Fruit fly (Drosophila melanogaster) whole organism, embryonic: ENCODE measurements around the gene RabX6.
A peak's percentile ranks its signal among the peaks of the same experiment; 100 is the strongest.

Experiments used
- Atf-2 ChIP-seq: fragments of 200-800 bp; sonication (Bioruptor generic); optimal IDR thresholded peaks from 2 replicates; lab custom pipeline; 2016; ENCODE audit warnings: missing biosample characterization, missing genetic modification characterization
- CG10267 ChIP-seq: fragments of 200-800 bp; sonication (Bioruptor generic); optimal IDR thresholded peaks from 2 replicates; lab custom pipeline; 2018; ENCODE audit warnings: missing biosample characterization, mild to moderate bottlenecking, missing genetic modification characterization, moderate library complexity
- CG10959 ChIP-seq: fragments of 200-800 bp; sonication (Bioruptor generic); IDR thresholded peaks from 2 replicates; pipeline ENCODE4 v1.3.6; 2022; ENCODE audit warnings: missing biosample characterization, missing genetic modification characterization
- CG11398 ChIP-seq: fragments of 200-800 bp; sonication (Bioruptor generic); optimal IDR thresholded peaks from 2 replicates; lab custom pipeline; 2016; ENCODE audit warnings: missing biosample characterization, missing genetic modification characterization
- CG13287 ChIP-seq: fragments of 200-800 bp; sonication (Bioruptor generic); IDR thresholded peaks from 2 replicates; pipeline ENCODE4 v1.3.6; 2022; ENCODE audit warnings: missing biosample characterization, missing genetic modification characterization; ENCODE audit not compliant: partially characterized antibody
- CG16813 ChIP-seq: fragments of 200-800 bp; sonication (Bioruptor generic); IDR thresholded peaks from 3 replicates; pipeline ENCODE4 v1.3.6; 2022; ENCODE audit warnings: missing biosample characterization, missing genetic modification characterization; ENCODE audit not compliant: partially characterized antibody
- CG18619 ChIP-seq: fragments of 200-800 bp; sonication (Bioruptor generic); optimal IDR thresholded peaks from 3 replicates; lab custom pipeline; 2017; ENCODE audit warnings: missing biosample characterization, mild to moderate bottlenecking, missing genetic modification characterization
- CG2120 ChIP-seq: fragments of 200-800 bp; sonication (Bioruptor generic); optimal IDR thresholded peaks from 3 replicates; lab custom pipeline; 2016; ENCODE audit warnings: missing biosample characterization, missing genetic modification characterization
- CG3163 ChIP-seq: fragments of 200-800 bp; sonication (Bioruptor generic); optimal IDR thresholded peaks from 3 replicates; lab custom pipeline; 2016; ENCODE audit warnings: missing biosample characterization, missing genetic modification characterization
- CG3407 ChIP-seq: fragments of 200-800 bp; sonication (Bioruptor generic); optimal IDR thresholded peaks from 2 replicates; lab custom pipeline; 2018; ENCODE audit warnings: missing biosample characterization, mild to moderate bottlenecking, missing genetic modification characterization
- CG34224 ChIP-seq: fragments of 200-800 bp; sonication (Bioruptor generic); IDR thresholded peaks from 3 replicates; pipeline ENCODE4 v1.3.6; 2022; ENCODE audit warnings: missing biosample characterization, missing genetic modification characterization; ENCODE audit not compliant: partially characterized antibody
- CG43689 ChIP-seq: fragments of 200-800 bp; sonication (Bioruptor generic); IDR thresholded peaks from 2 replicates; pipeline ENCODE4 v1.3.6; 2022; ENCODE audit warnings: missing biosample characterization, missing genetic modification characterization
- CG7839 ChIP-seq: fragments of 200-800 bp; sonication (Bioruptor generic); optimal IDR thresholded peaks from 3 replicates; lab custom pipeline; 2018; ENCODE audit warnings: missing biosample characterization, mild to moderate bottlenecking, missing genetic modification characterization, moderate library complexity
- CG7928 ChIP-seq: fragments of 200-800 bp; sonication (Bioruptor generic); optimal IDR thresholded peaks from 2 replicates; lab custom pipeline; 2017; ENCODE audit warnings: missing biosample characterization, mild to moderate bottlenecking, missing genetic modification characterization
- CG7963 ChIP-seq: fragments of 200-800 bp; sonication (Bioruptor generic); IDR thresholded peaks from 3 replicates; pipeline ENCODE4 v1.3.6; 2022; ENCODE audit warnings: missing biosample characterization, missing genetic modification characterization; ENCODE audit not compliant: partially characterized antibody
- CG8089 ChIP-seq: fragments of 200-800 bp; sonication (Bioruptor generic); optimal IDR thresholded peaks from 3 replicates; lab custom pipeline; 2016; ENCODE audit warnings: missing biosample characterization, missing genetic modification characterization
- CG8290 ChIP-seq, 3 experiments: fragments of 200-800 bp; sonication (Bioruptor generic); optimal IDR thresholded peaks; 2 replicates each; lab custom pipeline; 2016 to 2019; ENCODE audit warnings: missing biosample characterization in 3 of 3, missing genetic modification characterization in 3 of 3, mild to moderate bottlenecking in 2 of 3, moderate library complexity in 1 of 3
- CG9876 ChIP-seq: fragments of 200-800 bp; sonication (Bioruptor generic); optimal IDR thresholded peaks from 2 replicates; lab custom pipeline; 2016; ENCODE audit warnings: missing biosample characterization, missing genetic modification characterization
- CHES-1-like ChIP-seq: fragments of 200-800 bp; sonication (Bioruptor generic); optimal IDR thresholded peaks from 2 replicates; lab custom pipeline; 2016; ENCODE audit warnings: missing biosample characterization, missing genetic modification characterization
- ERR ChIP-seq: fragments of 200-800 bp; sonication (Bioruptor generic); optimal IDR thresholded peaks from 2 replicates; lab custom pipeline; 2016; ENCODE audit warnings: missing biosample characterization, missing genetic modification characterization
- Eip74EF ChIP-seq, 2 experiments: fragments of 200-800 bp in 1 of 2; fragments of >200 bp in 1 of 2; sonication (Bioruptor generic) in 1 of 2; optimal IDR thresholded peaks; 2 replicates each; lab custom pipeline; 2017 to 2019; ENCODE audit warnings: missing biosample characterization in 2 of 2, missing genetic modification characterization in 2 of 2, mild to moderate bottlenecking in 1 of 2, moderate library complexity in 1 of 2
- Jarid2 ChIP-seq: fragments of 200-800 bp; sonication (Bioruptor generic); optimal IDR thresholded peaks from 3 replicates; lab custom pipeline; 2017; ENCODE audit warnings: mild to moderate bottlenecking, missing biosample characterization, missing genetic modification reagents, missing genetic modification characterization
- Nf-YC ChIP-seq: fragments of 200-800 bp; optimal IDR thresholded peaks from 3 replicates; lab custom pipeline; 2019; ENCODE audit warnings: missing biosample characterization, mild to moderate bottlenecking, missing genetic modification characterization, moderate library complexity
- Oaz ChIP-seq: fragments of 200-800 bp; sonication (Bioruptor generic); IDR thresholded peaks from 2 replicates; pipeline ENCODE4 v1.3.6; 2022; ENCODE audit warnings: missing biosample characterization, missing genetic modification characterization
- Oli ChIP-seq: fragments of 200-800 bp; sonication (Bioruptor generic); optimal IDR thresholded peaks from 2 replicates; lab custom pipeline; 2018; ENCODE audit warnings: missing biosample characterization, mild to moderate bottlenecking, missing genetic modification characterization, moderate library complexity
- Pdp1 ChIP-seq, 2 experiments: fragments of 200-800 bp; sonication (Bioruptor generic); optimal IDR thresholded peaks; 3 replicates each; lab custom pipeline; 2016; ENCODE audit warnings: missing biosample characterization in 2 of 2, missing genetic modification characterization in 2 of 2, mild to moderate bottlenecking in 1 of 2, moderate library complexity in 1 of 2
- Ravus ChIP-seq: fragments of 200-800 bp; sonication (Bioruptor generic); IDR thresholded peaks from 2 replicates; pipeline ENCODE4 v1.3.6; 2022; ENCODE audit warnings: missing biosample characterization, missing genetic modification characterization
- Side ChIP-seq: fragments of 200-800 bp; sonication (Bioruptor generic); optimal IDR thresholded peaks from 2 replicates; lab custom pipeline; 2016; ENCODE audit warnings: missing biosample characterization, missing genetic modification characterization
- Xrp1 ChIP-seq: fragments of 200-800 bp; sonication (Bioruptor generic); IDR thresholded peaks from 2 replicates; pipeline ENCODE4 v1.3.6; 2022; ENCODE audit warnings: missing biosample characterization, missing genetic modification characterization
- abd-A ChIP-seq: fragments of 200-800 bp; sonication (Bioruptor generic); optimal IDR thresholded peaks from 3 replicates; lab custom pipeline; 2019; ENCODE audit warnings: missing biosample characterization, mild to moderate bottlenecking, missing genetic modification characterization, moderate library complexity
- bigmax ChIP-seq: fragments of 200-800 bp; sonication (Bioruptor generic); optimal IDR thresholded peaks from 2 replicates; lab custom pipeline; 2018; ENCODE audit warnings: missing biosample characterization, mild to moderate bottlenecking, missing genetic modification characterization
- cg ChIP-seq: fragments of 200-800 bp; sonication (Bioruptor generic); optimal IDR thresholded peaks from 3 replicates; lab custom pipeline; 2019; ENCODE audit warnings: missing biosample characterization, mild to moderate bottlenecking, missing genetic modification characterization, moderate library complexity
- chinmo ChIP-seq: fragments of 200-800 bp; sonication (Bioruptor generic); IDR thresholded peaks from 4 replicates; pipeline ENCODE4 v1.3.6; 2022; ENCODE audit warnings: missing biosample characterization, missing genetic modification characterization; ENCODE audit not compliant: partially characterized antibody
- dati ChIP-seq: fragments of 200-800 bp; sonication (Bioruptor generic); IDR thresholded peaks from 2 replicates; pipeline ENCODE4 v1.3.6; 2022; ENCODE audit warnings: missing biosample characterization, missing genetic modification characterization
- dmrt99B ChIP-seq: fragments of 200-800 bp; sonication (Bioruptor generic); optimal IDR thresholded peaks from 2 replicates; lab custom pipeline; 2018; ENCODE audit warnings: missing biosample characterization, mild to moderate bottlenecking, missing genetic modification characterization, moderate library complexity
- fd96Cb ChIP-seq: fragments of 200-800 bp; sonication (Bioruptor generic); optimal IDR thresholded peaks from 2 replicates; lab custom pipeline; 2018; ENCODE audit warnings: missing biosample characterization, mild to moderate bottlenecking, missing genetic modification characterization, moderate library complexity
- ham ChIP-seq: fragments of 200-800 bp; sonication (Bioruptor generic); IDR thresholded peaks from 2 replicates; pipeline ENCODE4 v1.3.6; 2022; ENCODE audit warnings: missing biosample characterization, missing genetic modification characterization
- hkb ChIP-seq, 2 experiments: fragments of 200-800 bp in 1 of 2; fragments of >200 bp in 1 of 2; sonication (Bioruptor generic) in 1 of 2; IDR thresholded peaks in 1 of 2; optimal IDR thresholded peaks in 1 of 2; 2 replicates each; pipeline versions ENCODE4 v1.3.6 to Lab custom; 2017 to 2022; ENCODE audit warnings: missing biosample characterization in 1 of 2, missing genetic modification characterization in 1 of 2
- luna ChIP-seq: fragments of 200-800 bp; sonication (Bioruptor generic); optimal IDR thresholded peaks from 2 replicates; lab custom pipeline; 2016; ENCODE audit warnings: missing biosample characterization, missing genetic modification characterization
- ranshi ChIP-seq: fragments of 200-800 bp; sonication (Bioruptor generic); IDR thresholded peaks from 2 replicates; pipeline ENCODE4 v1.3.6; 2022; ENCODE audit warnings: missing biosample characterization, missing genetic modification characterization
- run ChIP-seq: fragments of 200-800 bp; sonication (Bioruptor generic); optimal IDR thresholded peaks from 3 replicates; lab custom pipeline; 2018; ENCODE audit warnings: missing biosample characterization, mild to moderate bottlenecking, missing genetic modification characterization
- tgo ChIP-seq: fragments of 200-800 bp; sonication (Bioruptor generic); IDR thresholded peaks from 3 replicates; pipeline ENCODE4 v1.3.6; 2022; ENCODE audit warnings: missing biosample characterization, missing genetic modification characterization
- toy ChIP-seq: fragments of 200-800 bp; sonication (Bioruptor generic); IDR thresholded peaks from 2 replicates; pipeline ENCODE4 v1.3.6; 2022; ENCODE audit warnings: missing biosample characterization, missing genetic modification characterization
- trh ChIP-seq: fragments of 200-800 bp; sonication (Bioruptor generic); optimal IDR thresholded peaks from 2 replicates; lab custom pipeline; 2016; ENCODE audit warnings: missing biosample characterization, missing genetic modification characterization
- z ChIP-seq: fragments of 200-800 bp; sonication (Bioruptor generic); IDR thresholded peaks from 3 replicates; pipeline ENCODE4 v1.3.6; 2022; ENCODE audit warnings: missing biosample characterization, missing genetic modification characterization
- zen2 ChIP-seq: fragments of 200-800 bp; sonication (Bioruptor generic); IDR thresholded peaks from 3 replicates; pipeline ENCODE4 v1.3.6; 2022; ENCODE audit warnings: missing biosample characterization, missing genetic modification characterization; ENCODE audit not compliant: partially characterized antibody

The RabX6 gene

dm6 chr3L:724518-725341, 34.4 kb downstream of the RabX6 start (continued):
- TF ChIP-seq CG7928 (GFP tag; lab: Kevin White, UChicago), result no peak
- TF ChIP-seq CHES-1-like (GFP tag; lab: Kevin White, UChicago), result peak; percentile 90
- TF ChIP-seq CG9876, result peak; percentile 76
- TF ChIP-seq dmrt99B (tag; lab: Kevin White, UChicago), result peak; percentile 91
- peak; percentile 90 for TF ChIP-seq dati
- TF ChIP-seq CG2120, result peak; percentile 49
- no peak for TF ChIP-seq hkb (optimal IDR thresholded peaks at IDR 0.05; lab: Kevin White, UChicago)
- peak; percentile 95 for TF ChIP-seq hkb (GFP tag; IDR thresholded peaks at IDR 0.05; lab: Robert Waterston, UW)
- TF ChIP-seq CG7963 (GFP tag; lab: Robert Waterston, UW), result no peak
- TF ChIP-seq Atf-2 (GFP tag; lab: Kevin White, UChicago), result peak; percentile 96
- TF ChIP-seq CG10267, result peak; percentile 92
- peak; percentile 70 for TF ChIP-seq Oaz
- peak; percentile 93 for TF ChIP-seq fd96Cb
- no peak for TF ChIP-seq chinmo (GFP tag; lab: Robert Waterston, UW)
- peak; percentile 98 for TF ChIP-seq CG8290 (GFP tag; optimal IDR thresholded peaks at IDR 0.05; lab: Kevin White, UChicago)
- peak; percentile 49 to 90 for TF ChIP-seq CG8290 (tag; optimal IDR thresholded peaks at IDR 0.05; lab: Kevin White, UChicago)
- peak; percentile 89 for TF ChIP-seq trh (GFP tag; lab: Kevin White, UChicago)
- TF ChIP-seq CG16813 (GFP tag; lab: Robert Waterston, UW), result no peak
- TF ChIP-seq luna, result peak; percentile 5
- peak; percentile 97 for TF ChIP-seq CG3407 (GFP tag; lab: Kevin White, UChicago)

- TF ChIP-seq Ravus (no peak), toy (GFP tag; lab: Robert Waterston, UW) (no peak), abd-A (tag; lab: Kevin White, UChicago) (peak; percentile 20), cg (no peak), CG18619 (GFP tag; lab: Kevin White, UChicago) (peak; percentile 50), CG7839 (peak; percentile 78), CG43689 (no peak), CG34224 (GFP tag; lab: Robert Waterston, UW) (no peak), bigmax (GFP tag; lab: Kevin White, UChicago) (no peak), run (tag; lab: Kevin White, UChicago) (no peak), Oli (peak; percentile 74), ham (no peak), zen2 (GFP tag; lab: Robert Waterston, UW) (no peak), tgo (GFP tag; lab: Robert Waterston, UW) (peak; percentile 74; the same call in 2 of the 3 replicates), CG11398 (peak; percentile 77), CG3163 (GFP tag; lab: Kevin White, UChicago) (peak; percentile 52), CG10959 (GFP tag; lab: Robert Waterston, UW) (peak; percentile 98), chinmo (GFP tag; lab: Robert Waterston, UW) (no peak), Side (peak; percentile 69), CG8089 (GFP tag; lab: Kevin White, UChicago) (peak; percentile 87), Jarid2 (GFP tag; lab: Kevin White, UChicago) (peak; percentile 27), CG13287 (GFP tag; lab: Robert Waterston, UW) (no peak), Xrp1 (GFP tag; lab: Robert Waterston, UW) (peak; percentile 97), Pdp1 (GFP tag; optimal IDR thresholded peaks at IDR 0.05; lab: Kevin White, UChicago) (peak; percentile 78 to 82), z (GFP tag; lab: Robert Waterston, UW) (peak; percentile 61; the same call in 2 of the 3 replicates), Nf-YC (tag; lab: Kevin White, UChicago) (no peak), ERR (no peak), ranshi (GFP tag; lab: Robert Waterston, UW) (peak; percentile 77; the same call in 1 of the 2 replicates), Eip74EF (GFP tag; optimal IDR thresholded peaks at IDR 0.05; lab: Kevin White, UChicago) (peak in 1 of 2 experiments; percentile 30)
Measured at dm6 chr3L:725527-726191, 35.3 kb downstream of the RabX6 start.
